Worm (Caenorhabditis elegans): ENCODE data around the gene R10E4.1.

R10E4.1 gene

ce11 chrIII:4287379-4287778 is 17.8 kb downstream of the R10E4.1 start, which contains the start of gene R10E4.3:
Gene R10E4.3 (minus strand): TSS chrIII:4287479.
- TF ChIP-seq B0261.1 (tag; optimal IDR thresholded peaks at IDR 0.05), result no peak
- TF ChIP-seq rpc-1 (optimal IDR thresholded peaks at IDR 0.05), result no peak
- no peak for TF ChIP-seq rpc-1 (tag; optimal IDR thresholded peaks at IDR 0.05)
- no peak for TF ChIP-seq snpc-4 (GFP tag; optimal IDR thresholded peaks at IDR 0.05)
- TF ChIP-seq snpc-4 (tag; optimal IDR thresholded peaks at IDR 0.05), result no peak
- TF ChIP-seq die-1 (tag; optimal IDR thresholded peaks at IDR 0.05), result no peak
- no peak for TF ChIP-seq Y53G8AR.9 (GFP tag; conservative IDR thresholded peaks at IDR 0.05)
- TF ChIP-seq nfya-1 (tag; optimal IDR thresholded peaks at IDR 0.05; ENCODE audit: borderline replicate concordance, insufficient read depth), result no peak
- TF ChIP-seq ekl-4 (GFP tag; IDR thresholded peaks at IDR 0.05), result no peak
- TF ChIP-seq C06A6.2 (GFP tag; conservative IDR thresholded peaks at IDR 0.05), result no peak
- no peak for TF ChIP-seq egl-18 (GFP tag; IDR thresholded peaks at IDR 0.05)
- TF ChIP-seq ets-4 (GFP tag; optimal IDR thresholded peaks at IDR 0.05), result no peak
- no peak for TF ChIP-seq sea-2 (GFP tag; IDR thresholded peaks at IDR 0.05)
- no peak for TF ChIP-seq ztf-22 (GFP tag; optimal IDR thresholded peaks at IDR 0.05)
- no peak for TF ChIP-seq Y53F4B.3 (GFP tag; IDR thresholded peaks at IDR 0.05)
- TF ChIP-seq madf-10 (tag; optimal IDR thresholded peaks at IDR 0.05), result no peak
- no peak for TF ChIP-seq bed-1 (GFP tag; IDR thresholded peaks at IDR 0.05)
- TF ChIP-seq lsl-1 (GFP tag; optimal IDR thresholded peaks at IDR 0.05), result no peak
- no peak for TF ChIP-seq F23B12.7 (tag; optimal IDR thresholded peaks at IDR 0.05; ENCODE audit: insufficient read depth)
- no peak for TF ChIP-seq egrh-3 (GFP tag; IDR thresholded peaks at IDR 0.05)

- TF ChIP-seq lin-54 (GFP tag; optimal IDR thresholded peaks at IDR 0.05), result no peak
- TF ChIP-seq ztf-3 (GFP tag; optimal IDR thresholded peaks at IDR 0.05), result no peak
- no peak for TF ChIP-seq egrh-3 (GFP tag; IDR thresholded peaks at IDR 0.05)
- TF ChIP-seq lag-1 (GFP tag; IDR thresholded peaks at IDR 0.05), result no peak
- TF ChIP-seq tbx-9 (tag; optimal IDR thresholded peaks at IDR 0.05; ENCODE audit: borderline replicate concordance), result no peak
- no peak for TF ChIP-seq fkh-3 (tag; optimal IDR thresholded peaks at IDR 0.05)
- no peak for TF ChIP-seq attf-6 (GFP tag; IDR thresholded peaks at IDR 0.05)
- TF ChIP-seq mxl-1 (tag; optimal IDR thresholded peaks at IDR 0.05), result no peak
- TF ChIP-seq dpl-1 (GFP tag; optimal IDR thresholded peaks at IDR 0.05), result no peak
- TF ChIP-seq hmg-1.2 (GFP tag; IDR thresholded peaks at IDR 0.05), result no peak
- TF ChIP-seq aptf-2 (GFP tag; conservative IDR thresholded peaks at IDR 0.05), result no peak
- no peak for TF ChIP-seq snpc-3.4 (tag; optimal IDR thresholded peaks at IDR 0.05)
- TF ChIP-seq F37B4.10 (GFP tag; IDR thresholded peaks at IDR 0.05), result no peak
- TF ChIP-seq rpc-1 (optimal IDR thresholded peaks at IDR 0.05), result no peak
- TF ChIP-seq rpc-1 (tag; optimal IDR thresholded peaks at IDR 0.05), result no peak
- no peak for TF ChIP-seq T07F8.4 (tag; optimal IDR thresholded peaks at IDR 0.05)
- no peak for TF ChIP-seq madf-10 (tag; optimal IDR thresholded peaks at IDR 0.05)
- no peak for TF ChIP-seq C17E4.6 (GFP tag; IDR thresholded peaks at IDR 0.05)
- no peak for TF ChIP-seq ceh-100 (GFP tag; IDR thresholded peaks at IDR 0.05)
- TF ChIP-seq lin-40 (tag; optimal IDR thresholded peaks at IDR 0.05), result no peak
- TF ChIP-seq ztf-6 (GFP tag; IDR thresholded peaks at IDR 0.05), result no peak
Measured at ce11 chrIII:4289952-4290351, 20.4 kb downstream of the R10E4.1 start.

ce11 chrIII:4291216-4291691 is 21.7 kb downstream of the R10E4.1 start, which contains the start of gene mcm-5:
Gene mcm-5 (minus strand): TSS chrIII:4291266.
- TF ChIP-seq madf-10 (tag; optimal IDR thresholded peaks at IDR 0.05) (no peak), athp-1 (tag; optimal IDR thresholded peaks at IDR 0.05) (no peak), snpc-1.3 (tag; optimal IDR thresholded peaks at IDR 0.05; ENCODE audit: insufficient read depth) (peak; percentile 56), rec-8 (tag; optimal IDR thresholded peaks at IDR 0.05) (no peak), ceh-58 (GFP tag; IDR thresholded peaks at IDR 0.05) (no peak), ZK185.1 (tag; optimal IDR thresholded peaks at IDR 0.05; ENCODE audit: poor library complexity, severe bottlenecking) (no peak), hmg-20 (GFP tag; IDR thresholded peaks at IDR 0.05) (no peak), ceh-100 (GFP tag; IDR thresholded peaks at IDR 0.05) (no peak), F22D6.2 (tag; optimal IDR thresholded peaks at IDR 0.05) (no peak), dpff-1 (tag; optimal IDR thresholded peaks at IDR 0.05) (no peak), hmg-1.2 (GFP tag; IDR thresholded peaks at IDR 0.05) (peak; percentile 39; the same call in 1 of the 2 replicates), lsy-27 (tag; optimal IDR thresholded peaks at IDR 0.05; ENCODE audit: borderline replicate concordance, insufficient read depth) (no peak), tbp1 (GFP tag; optimal IDR thresholded peaks at IDR 0.05) (peak; percentile 19), tlf-1 (GFP tag; optimal IDR thresholded peaks at IDR 0.05) (no peak)

All from whole organism, young adult.